Worm (Caenorhabditis elegans) whole organism, mixed stage, embryonic: ENCODE results near the gene Y66C5A.1.

Experiments
- elt-3 ChIP-seq: fragments of 150-350 bp; optimal IDR thresholded peaks from 2 replicates; lab custom pipeline; 2014; ENCODE audit warnings: missing biosample characterization, missing genetic modification characterization
- ham-2 ChIP-seq: fragments of 200-800 bp; sonication (Bioruptor generic); optimal IDR thresholded peaks from 2 replicates; lab custom pipeline; 2018; ENCODE audit warnings: mild to moderate bottlenecking, missing genetic modification characterization, missing compliant biosample characterization
- lin-13 ChIP-seq: fragments of 150-350 bp; optimal IDR thresholded peaks from 2 replicates; lab custom pipeline; 2014; ENCODE audit warnings: missing biosample characterization, missing genetic modification characterization
- lsy-2 ChIP-seq: fragments of 150-350 bp; optimal IDR thresholded peaks from 2 replicates; lab custom pipeline; 2014; ENCODE audit warnings: missing biosample characterization, missing genetic modification characterization
- nhr-237 ChIP-seq: fragments of 150-350 bp; optimal IDR thresholded peaks from 2 replicates; lab custom pipeline; 2014; ENCODE audit warnings: missing biosample characterization, missing genetic modification characterization
- pha-4 ChIP-seq: fragments of 150-350 bp; optimal IDR thresholded peaks from 2 replicates; lab custom pipeline; 2018; ENCODE audit warnings: missing biosample characterization, missing genetic modification reagents, missing genetic modification characterization
- snpc-4 ChIP-seq: fragments of 150-350 bp; optimal IDR thresholded peaks from 2 replicates; lab custom pipeline; 2014; ENCODE audit warnings: missing biosample characterization, missing genetic modification characterization
- sptf-1 ChIP-seq: sonication (generic microtip); optimal IDR thresholded peaks from 2 replicates; lab custom pipeline; 2017; ENCODE audit warnings: mild to moderate bottlenecking, missing genetic modification characterization, moderate library complexity, missing compliant biosample characterization
- unc-39 ChIP-seq: fragments of 150-350 bp; optimal IDR thresholded peaks from 2 replicates; lab custom pipeline; 2014; ENCODE audit warnings: missing biosample characterization, missing genetic modification characterization
- zip-8 ChIP-seq: fragments of 150-350 bp; optimal IDR thresholded peaks from 2 replicates; lab custom pipeline; 2014; ENCODE audit warnings: missing biosample characterization, missing genetic modification characterization
- ztf-11 ChIP-seq: fragments of 150-350 bp; optimal IDR thresholded peaks from 2 replicates; lab custom pipeline; 2014; ENCODE audit warnings: missing biosample characterization, missing genetic modification characterization

ce11 chrX:14460412-14460811 lies 5.1 kb upstream of the Y66C5A.1 start, which contains the start of gene Y66C5A.2:
- TF ChIP-seq snpc-4 (no peak), unc-39 (no peak), elt-3 (tag; lab: Kevin White, UChicago) (no peak), ham-2 (GFP tag; lab: Kevin White, UChicago) (no peak), nhr-237 (tag; lab: Kevin White, UChicago) (no peak), lin-13 (no peak), lsy-2 (tag; lab: Kevin White, UChicago) (no peak), zip-8 (tag; lab: Kevin White, UChicago) (no peak), pha-4 (no peak), sptf-1 (no peak), ztf-11 (tag; lab: Kevin White, UChicago) (no peak)
